Worm (Caenorhabditis elegans) whole organism, mixed stage, embryonic: ENCODE measurements around the gene F43G6.8.

ENCODE experiments used
- M03D4.4 ChIP-seq: sonication (generic microtip); optimal IDR thresholded peaks from 2 replicates; lab custom pipeline; 2017; ENCODE audit warnings: mild to moderate bottlenecking, missing genetic modification characterization, missing compliant biosample characterization
- blmp-1 ChIP-seq: fragments of 150-350 bp; optimal IDR thresholded peaks from 2 replicates; lab custom pipeline; 2014; ENCODE audit warnings: missing biosample characterization, missing genetic modification characterization
- ceh-39 ChIP-seq: fragments of 150-350 bp; optimal IDR thresholded peaks from 2 replicates; lab custom pipeline; 2014; ENCODE audit warnings: missing biosample characterization, missing genetic modification characterization
- ceh-43 ChIP-seq: fragments of 200-800 bp; sonication (Bioruptor generic); optimal IDR thresholded peaks from 2 replicates; lab custom pipeline; 2018; ENCODE audit warnings: mild to moderate bottlenecking, missing genetic modification characterization, moderate library complexity, missing compliant biosample characterization
- ceh-83 ChIP-seq: fragments of 200-800 bp; sonication (Bioruptor generic); optimal IDR thresholded peaks from 2 replicates; lab custom pipeline; 2018; ENCODE audit warnings: mild to moderate bottlenecking, missing genetic modification characterization, missing compliant biosample characterization
- ces-1 ChIP-seq: fragments of 150-350 bp; optimal IDR thresholded peaks from 2 replicates; lab custom pipeline; 2014; ENCODE audit warnings: missing biosample characterization, missing genetic modification reagents, missing genetic modification characterization
- cnd-1 ChIP-seq: fragments of 200-800 bp; sonication (Bioruptor generic); optimal IDR thresholded peaks from 2 replicates; lab custom pipeline; 2018; ENCODE audit warnings: mild to moderate bottlenecking, missing genetic modification characterization, missing compliant biosample characterization
- drap-1 ChIP-seq: fragments of 200-800 bp; sonication (Bioruptor generic); optimal IDR thresholded peaks from 3 replicates; lab custom pipeline; 2018; ENCODE audit warnings: mild to moderate bottlenecking, missing genetic modification characterization, missing compliant biosample characterization
- elt-1 ChIP-seq: sonication (generic microtip); optimal IDR thresholded peaks from 2 replicates; lab custom pipeline; 2017; ENCODE audit warnings: missing genetic modification characterization, mild to moderate bottlenecking, missing compliant biosample characterization, antibody characterized with exemption, moderate library complexity, borderline replicate concordance; ENCODE audit not compliant: insufficient read depth
- elt-3 ChIP-seq: fragments of 150-350 bp; optimal IDR thresholded peaks from 2 replicates; lab custom pipeline; 2014; ENCODE audit warnings: missing biosample characterization, missing genetic modification characterization
- ham-2 ChIP-seq: fragments of 200-800 bp; sonication (Bioruptor generic); optimal IDR thresholded peaks from 2 replicates; lab custom pipeline; 2018; ENCODE audit warnings: mild to moderate bottlenecking, missing genetic modification characterization, missing compliant biosample characterization
- lin-13 ChIP-seq: fragments of 150-350 bp; optimal IDR thresholded peaks from 2 replicates; lab custom pipeline; 2014; ENCODE audit warnings: missing biosample characterization, missing genetic modification characterization
- lsy-2 ChIP-seq: fragments of 150-350 bp; optimal IDR thresholded peaks from 2 replicates; lab custom pipeline; 2014; ENCODE audit warnings: missing biosample characterization, missing genetic modification characterization
- mab-5 ChIP-seq: fragments of 150-350 bp; optimal IDR thresholded peaks from 2 replicates; lab custom pipeline; 2014; ENCODE audit warnings: missing biosample characterization, missing genetic modification characterization
- mep-1 ChIP-seq: fragments of 150-350 bp; optimal IDR thresholded peaks from 2 replicates; lab custom pipeline; 2017; ENCODE audit warnings: missing biosample characterization, missing genetic modification reagents, missing genetic modification characterization, inconsistent platforms
- mls-2 ChIP-seq: sonication (generic microtip); optimal IDR thresholded peaks from 2 replicates; lab custom pipeline; 2016; ENCODE audit warnings: mild to moderate bottlenecking, missing genetic modification characterization, moderate library complexity, missing compliant biosample characterization
- nhr-12 ChIP-seq: fragments of 150-350 bp; optimal IDR thresholded peaks from 2 replicates; lab custom pipeline; 2014; ENCODE audit warnings: missing biosample characterization, missing genetic modification characterization
- nhr-2 ChIP-seq: fragments of 150-350 bp; optimal IDR thresholded peaks from 2 replicates; lab custom pipeline; 2014; ENCODE audit warnings: missing biosample characterization, missing genetic modification characterization
- nhr-237 ChIP-seq: fragments of 150-350 bp; optimal IDR thresholded peaks from 2 replicates; lab custom pipeline; 2014; ENCODE audit warnings: missing biosample characterization, missing genetic modification characterization
- nhr-28 ChIP-seq: fragments of 150-350 bp; optimal IDR thresholded peaks from 2 replicates; lab custom pipeline; 2014; ENCODE audit warnings: missing biosample characterization, missing genetic modification characterization
- nhr-76 ChIP-seq: sonication (generic microtip); optimal IDR thresholded peaks from 2 replicates; lab custom pipeline; 2017; ENCODE audit warnings: missing biosample characterization, missing genetic modification characterization
- pha-4 ChIP-seq: fragments of 150-350 bp; optimal IDR thresholded peaks from 2 replicates; lab custom pipeline; 2018; ENCODE audit warnings: missing biosample characterization, missing genetic modification reagents, missing genetic modification characterization
- sem-2 ChIP-seq: fragments of 200-800 bp; sonication (Bioruptor generic); optimal IDR thresholded peaks from 2 replicates; lab custom pipeline; 2018; ENCODE audit warnings: mild to moderate bottlenecking, missing genetic modification characterization, missing compliant biosample characterization
- snpc-4 ChIP-seq: fragments of 150-350 bp; optimal IDR thresholded peaks from 2 replicates; lab custom pipeline; 2014; ENCODE audit warnings: missing biosample characterization, missing genetic modification characterization
- sptf-1 ChIP-seq: sonication (generic microtip); optimal IDR thresholded peaks from 2 replicates; lab custom pipeline; 2017; ENCODE audit warnings: mild to moderate bottlenecking, missing genetic modification characterization, moderate library complexity, missing compliant biosample characterization
- tbx-8 ChIP-seq: fragments of 200-800 bp; sonication (Bioruptor generic); optimal IDR thresholded peaks from 2 replicates; lab custom pipeline; 2018; ENCODE audit warnings: mild to moderate bottlenecking, missing genetic modification characterization, moderate library complexity, missing compliant biosample characterization
- unc-120 ChIP-seq: sonication (generic microtip); optimal IDR thresholded peaks from 2 replicates; lab custom pipeline; 2017; ENCODE audit warnings: missing genetic modification characterization, missing compliant biosample characterization; ENCODE audit not compliant: poor library complexity, severe bottlenecking
- unc-39 ChIP-seq: fragments of 150-350 bp; optimal IDR thresholded peaks from 2 replicates; lab custom pipeline; 2014; ENCODE audit warnings: missing biosample characterization, missing genetic modification characterization
- unc-62 ChIP-seq: fragments of 150-350 bp; optimal IDR thresholded peaks from 2 replicates; lab custom pipeline; 2014; ENCODE audit warnings: missing biosample characterization, missing genetic modification reagents, missing genetic modification characterization
- zip-8 ChIP-seq: fragments of 150-350 bp; optimal IDR thresholded peaks from 2 replicates; lab custom pipeline; 2014; ENCODE audit warnings: missing biosample characterization, missing genetic modification characterization
- ztf-11 ChIP-seq: fragments of 150-350 bp; optimal IDR thresholded peaks from 2 replicates; lab custom pipeline; 2014; ENCODE audit warnings: missing biosample characterization, missing genetic modification characterization

Gene F43G6.8

ce11 chrII:11813895-11814369 lies at the start of gene F43G6.8:
TSS of gene F43G6.8 (minus strand) at chrII:11814092.
- TF ChIP-seq nhr-2 (tag; lab: Kevin White, UChicago) = no peak
- TF ChIP-seq lsy-2 (tag; lab: Kevin White, UChicago) = no peak
- TF ChIP-seq sem-2 = no peak
- no peak for TF ChIP-seq nhr-28 (tag; lab: Kevin White, UChicago)
- TF ChIP-seq nhr-76 = no peak
- TF ChIP-seq ceh-83 (GFP tag; lab: Kevin White, UChicago) = no peak
- TF ChIP-seq ham-2 = peak; percentile 40
- TF ChIP-seq pha-4 = no peak
- TF ChIP-seq ceh-39 (tag; lab: Kevin White, UChicago) = no peak
- no peak for TF ChIP-seq M03D4.4 (tag; lab: Kevin White, UChicago)
- TF ChIP-seq ces-1 (GFP tag; lab: Kevin White, UChicago) = no peak
- TF ChIP-seq unc-120 (tag; lab: Kevin White, UChicago) = peak; percentile 26
- no peak for TF ChIP-seq elt-1 (tag; lab: Kevin White, UChicago)
- TF ChIP-seq cnd-1 (tag; lab: Kevin White, UChicago) = no peak
- no peak for TF ChIP-seq ceh-43 (GFP tag; lab: Kevin White, UChicago)
- no peak for TF ChIP-seq unc-39 (tag; lab: Kevin White, UChicago)
- no peak for TF ChIP-seq snpc-4 (tag; lab: Kevin White, UChicago)

DNA sequence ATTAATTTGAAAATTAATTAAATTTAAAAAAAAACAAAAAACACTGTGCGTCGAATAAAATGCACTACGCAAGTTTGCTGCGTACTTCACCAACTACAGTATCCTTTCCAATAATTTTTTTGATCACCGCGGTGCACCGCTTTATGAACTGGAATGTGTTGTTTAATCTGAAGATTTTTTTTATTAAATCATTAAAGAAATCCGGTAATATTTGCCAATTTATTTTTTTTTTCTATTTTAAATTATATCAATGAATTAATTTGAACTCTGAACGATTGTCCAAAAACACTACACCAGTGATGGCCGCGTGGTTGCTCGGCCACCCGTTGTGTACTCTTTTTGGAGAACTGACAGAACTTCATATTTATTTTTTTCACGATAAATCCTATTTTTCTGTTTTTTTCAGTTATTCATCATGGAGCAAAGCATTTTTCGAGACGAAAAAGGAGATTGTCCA lies 46.8 kb upstream of the F43G6.8 start, which contains the start of gene K12D12.5:
Gene K12D12.5, plus strand, starts transcription at position 407 of the 457 bp plus-strand sequence.
- TF ChIP-seq snpc-4 (tag; lab: Kevin White, UChicago) (no peak), lsy-2 (tag; lab: Kevin White, UChicago) (no peak), ces-1 (GFP tag; lab: Kevin White, UChicago) (no peak), ceh-39 (tag; lab: Kevin White, UChicago) (no peak), sptf-1 (tag; lab: Kevin White, UChicago) (no peak), zip-8 (tag; lab: Kevin White, UChicago) (no peak), M03D4.4 (tag; lab: Kevin White, UChicago) (no peak)

DNA sequence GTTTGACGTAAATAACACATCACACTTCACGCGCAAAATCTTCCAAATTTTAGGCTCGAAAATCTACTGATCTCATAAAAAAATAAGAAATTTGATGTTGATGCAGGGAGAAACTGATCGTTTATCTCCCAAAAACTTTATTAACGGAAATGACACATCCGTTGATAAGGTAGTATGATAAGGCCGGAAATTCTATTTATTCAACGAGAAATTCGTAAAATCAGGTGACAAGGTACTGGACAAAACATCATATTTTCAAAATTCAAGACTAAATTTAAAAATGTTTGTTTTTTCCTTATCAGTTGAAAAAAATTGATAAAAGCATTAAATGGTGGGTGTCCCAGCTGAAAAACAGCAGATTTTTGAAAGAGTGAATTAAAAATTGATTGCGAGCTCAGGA lies 45.9 kb upstream of the F43G6.8 start:
- TF ChIP-seq ceh-43 (GFP tag; lab: Kevin White, UChicago) (no peak), zip-8 (tag; lab: Kevin White, UChicago) (no peak), mls-2 (no peak), ztf-11 (tag; lab: Kevin White, UChicago) (no peak), mab-5 (tag; lab: Kevin White, UChicago) (no peak), nhr-28 (tag; lab: Kevin White, UChicago) (no peak), lin-13 (tag; lab: Kevin White, UChicago) (no peak), drap-1 (GFP tag; lab: Kevin White, UChicago) (no peak), unc-62 (GFP tag; lab: Kevin White, UChicago) (no peak), nhr-76 (no peak), ham-2 (no peak), sptf-1 (tag; lab: Kevin White, UChicago) (no peak), nhr-12 (tag; lab: Kevin White, UChicago) (no peak)
- TF ChIP-seq, all 35 proteins: peak for 0

- TF ChIP-seq sptf-1 (tag; lab: Kevin White, UChicago) (no peak), tbx-8 (GFP tag; lab: Kevin White, UChicago) (no peak), nhr-2 (tag; lab: Kevin White, UChicago) (no peak), elt-1 (tag; lab: Kevin White, UChicago) (no peak), mab-5 (tag; lab: Kevin White, UChicago) (no peak), elt-3 (no peak), blmp-1 (tag; lab: Kevin White, UChicago) (no peak), pha-4 (no peak), mep-1 (tag; lab: Kevin White, UChicago) (no peak), ham-2 (no peak), ztf-11 (tag; lab: Kevin White, UChicago) (no peak), unc-120 (tag; lab: Kevin White, UChicago) (no peak), unc-39 (tag; lab: Kevin White, UChicago) (no peak), unc-62 (GFP tag; lab: Kevin White, UChicago) (no peak), nhr-237 (tag; lab: Kevin White, UChicago) (no peak), lsy-2 (tag; lab: Kevin White, UChicago) (no peak), ceh-43 (GFP tag; lab: Kevin White, UChicago) (no peak), ces-1 (GFP tag; lab: Kevin White, UChicago) (no peak), nhr-12 (tag; lab: Kevin White, UChicago) (no peak)
These were observed 42.5 kb upstream of the F43G6.8 start, which contains the start of gene clh-1 for ce11 chrII:11856361-11856760. TSS of gene clh-1 (minus strand) at chrII:11856461.
